Worm (Caenorhabditis elegans) whole organism, late embryonic: ENCODE measurements around the gene F15B10.3.

Experiments
- Y22D7AL.16 ChIP-seq: sonication (generic microtip); optimal IDR thresholded peaks from 2 replicates; lab custom pipeline; 2016; ENCODE audit warnings: missing genetic modification characterization, missing compliant biosample characterization
- ama-1 ChIP-seq: fragments of 150-350 bp; optimal IDR thresholded peaks from 2 replicates; lab custom pipeline; 2014
- ceh-18 ChIP-seq: sonication (generic microtip); optimal IDR thresholded peaks from 2 replicates; lab custom pipeline; 2016; ENCODE audit warnings: missing genetic modification characterization, missing compliant biosample characterization
- ceh-30 ChIP-seq: fragments of 150-350 bp; optimal IDR thresholded peaks from 2 replicates; lab custom pipeline; 2014; ENCODE audit warnings: missing biosample characterization, missing genetic modification characterization
- elt-2 ChIP-seq: sonication (generic microtip); optimal IDR thresholded peaks from 2 replicates; lab custom pipeline; 2016; ENCODE audit warnings: missing genetic modification reagents, missing genetic modification characterization, missing compliant biosample characterization
- nfya-1 ChIP-seq: sonication (generic microtip); optimal IDR thresholded peaks from 2 replicates; lab custom pipeline; 2017; ENCODE audit warnings: missing genetic modification characterization, mild to moderate bottlenecking, missing compliant biosample characterization, antibody characterized with exemption, moderate library complexity
- nhr-11 ChIP-seq: fragments of 150-350 bp; optimal IDR thresholded peaks from 2 replicates; lab custom pipeline; 2014; ENCODE audit warnings: missing biosample characterization, missing genetic modification characterization
- unc-42 ChIP-seq: sonication (generic microtip); optimal IDR thresholded peaks from 2 replicates; lab custom pipeline; 2016; ENCODE audit warnings: missing genotype, missing genetic modification characterization, missing compliant biosample characterization
- unc-86 ChIP-seq: sonication (generic microtip); optimal IDR thresholded peaks from 2 replicates; lab custom pipeline; 2016; ENCODE audit warnings: missing genetic modification characterization, missing compliant biosample characterization

DNA sequence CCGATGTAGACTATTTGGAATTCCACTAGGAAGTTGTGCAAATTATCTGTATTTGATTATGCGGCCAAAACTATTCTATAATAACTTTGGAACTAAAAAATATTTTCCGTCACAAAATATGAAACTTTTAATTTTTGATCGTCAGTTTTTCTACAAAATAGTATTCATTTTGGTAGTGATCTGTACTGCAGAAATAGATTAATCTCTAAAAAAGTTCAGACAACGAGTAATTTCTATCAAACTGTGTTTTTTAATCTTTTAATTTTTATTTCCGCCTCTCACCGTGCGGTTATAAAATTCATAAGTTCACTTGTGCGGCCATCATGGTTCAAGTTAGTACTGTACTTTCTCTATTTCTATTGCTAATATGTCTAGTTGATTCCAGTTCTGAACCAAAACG lies 35.8 kb downstream of the F15B10.3 start, which contains the start of gene C01B10.7:
- no peak for TF ChIP-seq unc-86 (tag; lab: Kevin White, UChicago)
- no peak for TF ChIP-seq ceh-30 (tag; lab: Kevin White, UChicago)
- TF ChIP-seq Y22D7AL.16 (tag; lab: Kevin White, UChicago) = no peak
- no peak for TF ChIP-seq nhr-11
- TF ChIP-seq ama-1 = no peak
- TF ChIP-seq ceh-18 (tag; lab: Kevin White, UChicago) = no peak
- no peak for TF ChIP-seq unc-42 (tag; lab: Kevin White, UChicago)
- no peak for TF ChIP-seq elt-2 (tag; lab: Kevin White, UChicago)
- no peak for TF ChIP-seq nfya-1 (tag; lab: Kevin White, UChicago)
